Fruit fly (Drosophila melanogaster): Measurements from ENCODE around the gene CG8814.

The CG8814 gene

DNA sequence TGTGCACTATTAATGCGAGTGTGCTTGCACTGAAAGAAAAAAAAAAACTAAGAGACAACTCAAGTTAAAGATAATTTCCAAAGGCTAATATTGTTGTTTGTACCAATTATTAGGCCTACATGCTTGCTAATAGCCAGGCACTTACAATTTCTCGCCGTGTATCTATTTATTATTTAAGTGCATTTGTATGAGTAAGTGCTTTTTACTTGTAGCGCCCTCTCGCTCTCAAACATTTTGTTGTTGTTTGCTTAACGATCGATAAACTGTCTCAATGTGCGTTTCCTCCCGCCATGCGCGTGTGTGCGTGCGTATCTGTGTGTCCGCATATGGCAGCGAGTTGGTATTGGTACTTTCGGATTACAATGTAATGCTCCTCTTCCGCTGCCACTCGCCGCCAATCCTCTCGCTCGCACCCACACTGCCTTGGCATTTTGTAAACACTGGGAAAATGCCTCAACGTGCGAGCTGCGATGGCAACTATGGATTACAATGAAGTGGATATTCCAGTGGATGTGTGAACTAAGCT lies 22.4 kb downstream of the CG8814 start (continued):
- no peak for TF ChIP-seq CG9705 (GFP tag; optimal IDR thresholded peaks at IDR 0.05)
- TF ChIP-seq h (GFP tag; optimal IDR thresholded peaks at IDR 0.05) = peak; percentile 39
- no peak for TF ChIP-seq HLH106 (tag; optimal IDR thresholded peaks at IDR 0.05)
- TF ChIP-seq CG32264 (GFP tag; optimal IDR thresholded peaks at IDR 0.05) = no peak
- TF ChIP-seq CrebA (GFP tag; optimal IDR thresholded peaks at IDR 0.05; ENCODE audit: borderline replicate concordance) = no peak
- TF ChIP-seq Mio (GFP tag; optimal IDR thresholded peaks at IDR 0.05) = no peak
- peak; percentile 47 for TF ChIP-seq fru (GFP tag; optimal IDR thresholded peaks at IDR 0.05)
- no peak for TF ChIP-seq tai (GFP tag; optimal IDR thresholded peaks at IDR 0.05)
- no peak for TF ChIP-seq GATAd (GFP tag; optimal IDR thresholded peaks at IDR 0.05)
- TF ChIP-seq rgr (GFP tag; optimal IDR thresholded peaks at IDR 0.05) = peak; percentile 29
- TF ChIP-seq Dfd (GFP tag; optimal IDR thresholded peaks at IDR 0.05) = no peak
- TF ChIP-seq Dif (GFP tag; optimal IDR thresholded peaks at IDR 0.05; ENCODE audit: partially characterized antibody) = no peak
- TF ChIP-seq usp (GFP tag; optimal IDR thresholded peaks at IDR 0.05) = no peak
- TF ChIP-seq dmrt93B (GFP tag; optimal IDR thresholded peaks at IDR 0.05) = no peak
- TF ChIP-seq dl (GFP tag; optimal IDR thresholded peaks at IDR 0.05; ENCODE audit: insufficient read depth in 1 of 2, partially characterized antibody in 2 of 2) = no peak
- TF ChIP-seq foxo (GFP tag; optimal IDR thresholded peaks at IDR 0.05) = peak in 1 of 2 experiments; percentile 40
- no peak for TF ChIP-seq jim (GFP tag; optimal IDR thresholded peaks at IDR 0.05)
- peak; percentile 23 for TF ChIP-seq OdsH (GFP tag; optimal IDR thresholded peaks at IDR 0.05)
- no peak for TF ChIP-seq Rel (GFP tag; optimal IDR thresholded peaks at IDR 0.05)
- TF ChIP-seq Rel (tag; optimal IDR thresholded peaks at IDR 0.05) = no peak

DNA sequence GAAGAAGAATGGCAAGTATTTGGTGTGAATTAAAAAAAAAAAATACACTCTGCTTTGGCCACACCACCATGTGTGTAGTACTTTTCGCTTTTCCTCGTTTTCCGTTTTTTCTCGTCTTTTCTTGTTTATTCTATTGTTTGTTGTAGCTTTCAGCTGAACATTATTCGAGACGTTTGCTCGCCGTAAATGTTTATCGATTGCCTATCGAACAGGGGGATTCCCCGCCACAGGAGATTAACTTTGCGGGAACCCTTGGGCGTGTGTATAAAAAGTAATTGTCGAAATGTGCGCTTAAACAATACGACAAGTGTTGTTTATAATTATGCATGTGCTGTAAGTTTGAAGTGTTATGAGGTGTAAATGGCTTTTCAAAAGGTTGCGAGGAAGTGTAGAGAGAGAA lies 23.0 kb downstream of the CG8814 start:
- TF ChIP-seq pan (optimal IDR thresholded peaks at IDR 0.05) (no peak), Rel (GFP tag; optimal IDR thresholded peaks at IDR 0.05) (no peak), Rel (tag; optimal IDR thresholded peaks at IDR 0.05) (peak; percentile 29)

DNA sequence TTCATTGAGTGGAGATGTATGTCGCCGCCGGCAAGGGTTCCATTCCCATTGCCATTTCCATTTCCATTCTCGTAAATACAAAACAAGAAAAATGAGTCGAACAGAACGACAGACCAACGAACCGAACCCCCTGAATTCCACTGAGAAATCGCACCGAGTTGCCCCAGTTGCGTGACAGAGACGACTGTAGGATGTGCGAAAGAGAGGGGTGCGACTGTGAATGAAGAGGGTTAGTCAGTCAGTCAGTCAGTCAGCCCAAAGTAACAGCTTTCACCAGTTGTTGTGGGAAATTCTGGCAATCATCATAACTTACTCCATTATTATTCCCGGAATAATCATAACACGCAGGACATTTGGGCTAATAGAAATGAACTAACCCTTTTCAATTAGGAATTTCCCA lies 23.6 kb downstream of the CG8814 start:
- no peak for TF ChIP-seq Vsx2 (GFP tag; optimal IDR thresholded peaks at IDR 0.05; ENCODE audit: partially characterized antibody)
- no peak for TF ChIP-seq psq (GFP tag; optimal IDR thresholded peaks at IDR 0.05)
- no peak for TF ChIP-seq Abd-B (GFP tag; optimal IDR thresholded peaks at IDR 0.05)
- TF ChIP-seq brk (GFP tag; optimal IDR thresholded peaks at IDR 0.05) = no peak
- TF ChIP-seq jim (GFP tag; optimal IDR thresholded peaks at IDR 0.05) = no peak
- no peak for TF ChIP-seq N (GFP tag; optimal IDR thresholded peaks at IDR 0.05)
- no peak for TF ChIP-seq sage (GFP tag; optimal IDR thresholded peaks at IDR 0.05)
- TF ChIP-seq Myc (optimal IDR thresholded peaks at IDR 0.05) = no peak
- no peak for TF ChIP-seq pan (optimal IDR thresholded peaks at IDR 0.05)
- no peak for TF ChIP-seq foxo (GFP tag; optimal IDR thresholded peaks at IDR 0.05)
- TF ChIP-seq ey (GFP tag; optimal IDR thresholded peaks at IDR 0.05) = no peak
- TF ChIP-seq CG32264 (GFP tag; optimal IDR thresholded peaks at IDR 0.05) = no peak

dm6 chr2L:2900392-2901028 lies 25.8 kb downstream of the CG8814 start:
- TF ChIP-seq psq (GFP tag; optimal IDR thresholded peaks at IDR 0.05) = peak; percentile 30
- TF ChIP-seq h (GFP tag; optimal IDR thresholded peaks at IDR 0.05) = peak; percentile 89
- no peak for TF ChIP-seq Rel (GFP tag; optimal IDR thresholded peaks at IDR 0.05)
- TF ChIP-seq Rel (tag; optimal IDR thresholded peaks at IDR 0.05) = peak; percentile 54
- no peak for TF ChIP-seq Sp1 (GFP tag; optimal IDR thresholded peaks at IDR 0.05)
- TF ChIP-seq pan (optimal IDR thresholded peaks at IDR 0.05) = no peak

DNA sequence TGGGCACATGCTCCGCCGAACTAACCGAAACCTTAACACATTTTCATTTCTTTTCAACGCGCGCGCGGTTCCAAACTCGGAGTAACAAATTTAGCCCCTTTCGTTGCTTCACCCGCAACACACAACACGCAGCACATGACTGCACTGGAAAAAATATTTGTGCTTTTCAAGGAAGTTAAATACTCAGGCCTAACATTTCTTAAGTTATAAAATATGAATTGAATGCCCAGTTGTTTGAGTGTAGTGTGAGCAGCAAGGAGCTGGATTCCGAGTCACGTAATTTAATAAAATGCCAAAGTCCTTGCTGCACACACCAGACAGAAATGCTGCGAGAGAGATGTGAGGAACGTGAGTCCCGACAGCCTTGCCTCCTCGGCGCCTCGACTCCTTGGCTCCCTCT lies 26.8 kb downstream of the CG8814 start:
- TF ChIP-seq tai (GFP tag; optimal IDR thresholded peaks at IDR 0.05) (no peak), foxo (GFP tag; optimal IDR thresholded peaks at IDR 0.05) (peak in 1 of 2 experiments; percentile 0), OdsH (GFP tag; optimal IDR thresholded peaks at IDR 0.05) (no peak), Sp1 (GFP tag; optimal IDR thresholded peaks at IDR 0.05) (no peak), lola (GFP tag; optimal IDR thresholded peaks at IDR 0.05) (no peak)
